Worm (Caenorhabditis elegans): Measurements from ENCODE around the gene Y15E3A.4.

DNA sequence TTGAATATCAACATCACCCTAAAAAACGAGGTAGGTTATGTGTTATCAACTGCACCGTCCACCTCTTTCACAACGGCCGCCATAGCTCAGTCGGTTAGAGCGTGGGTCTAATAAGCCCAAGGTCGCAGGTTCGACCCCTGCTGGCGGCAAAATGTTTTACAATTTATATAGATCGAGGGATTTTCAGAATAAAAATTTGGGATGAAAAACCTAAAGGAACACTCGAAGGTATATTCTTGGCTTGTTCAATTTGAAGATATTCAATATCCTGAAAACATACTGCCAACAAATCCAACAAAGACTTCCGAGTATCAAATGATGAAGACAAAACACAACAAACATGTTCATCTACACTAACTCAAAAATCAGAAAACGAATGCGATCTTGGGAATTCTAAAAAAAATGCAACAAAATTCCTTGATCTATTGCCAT is 33.4 kb upstream of the Y15E3A.4 start:
- no peak for TF ChIP-seq unc-62 (GFP tag; optimal IDR thresholded peaks at IDR 0.05)
- no peak for TF ChIP-seq mdl-1 (tag; optimal IDR thresholded peaks at IDR 0.05)
- no peak for TF ChIP-seq egl-27 (tag; optimal IDR thresholded peaks at IDR 0.05)
- TF ChIP-seq ceh-16 (tag; optimal IDR thresholded peaks at IDR 0.05) = no peak
- no peak for TF ChIP-seq skn-1 (tag; optimal IDR thresholded peaks at IDR 0.05)
- TF ChIP-seq nhr-12 (tag; optimal IDR thresholded peaks at IDR 0.05) = no peak

Data from whole organism, L2 larva.